Fruit fly (Drosophila melanogaster) whole organism, adult: ENCODE data around the gene PK1-R.

Source experiments
- CG11617 ChIP-seq: fragments of 200-800 bp; sonication (Bioruptor generic); optimal IDR thresholded peaks from 2 replicates; lab custom pipeline; 2017; ENCODE audit warnings: mild to moderate bottlenecking, missing biosample characterization, missing genetic modification reagents, missing genetic modification characterization
- CG7101 ChIP-seq: fragments of 200-800 bp; sonication (Bioruptor generic); optimal IDR thresholded peaks from 2 replicates; lab custom pipeline; 2018; ENCODE audit warnings: missing biosample characterization, mild to moderate bottlenecking, missing genetic modification characterization, moderate library complexity
- ovo ChIP-seq: fragments of 200-800 bp; sonication (Bioruptor generic); optimal IDR thresholded peaks from 2 replicates; lab custom pipeline; 2016; ENCODE audit warnings: missing biosample characterization, missing genetic modification characterization
- pad ChIP-seq: fragments of 200-800 bp; sonication (Bioruptor generic); optimal IDR thresholded peaks from 3 replicates; lab custom pipeline; 2017; ENCODE audit warnings: missing biosample characterization, missing genetic modification characterization, mild to moderate bottlenecking, moderate library complexity, missing genetic modification reagents

dm6 chr3R:14064158-14064969, 38.6 kb downstream of the PK1-R start:
- TF ChIP-seq ovo (GFP tag; lab: Kevin White, UChicago) = no peak
- peak; percentile 35 for TF ChIP-seq pad (GFP tag; lab: Kevin White, UChicago)
- TF ChIP-seq CG11617 (GFP tag; lab: Kevin White, UChicago) = no peak
- no peak for TF ChIP-seq CG7101 (tag; lab: Kevin White, UChicago)
